Fruit fly (Drosophila melanogaster) whole organism, embryonic: ENCODE measurements around the gene CG1927.

Experiments used
- CG10274 ChIP-seq: fragments of 200-800 bp; sonication (Bioruptor generic); optimal IDR thresholded peaks from 3 replicates; lab custom pipeline; 2017; ENCODE audit warnings: missing biosample characterization, mild to moderate bottlenecking, missing genetic modification characterization
- CG10321 ChIP-seq: fragments of 200-800 bp; sonication (Bioruptor generic); IDR thresholded peaks from 2 replicates; pipeline ENCODE4 v1.3.6; 2022; ENCODE audit warnings: missing biosample characterization, missing genetic modification characterization
- CG10431 ChIP-seq: fragments of 200-800 bp; sonication (Bioruptor generic); optimal IDR thresholded peaks from 3 replicates; lab custom pipeline; 2018; ENCODE audit warnings: missing biosample characterization, mild to moderate bottlenecking, missing genetic modification characterization
- CG16863 ChIP-seq: fragments of 200-800 bp; sonication (Bioruptor generic); optimal IDR thresholded peaks from 3 replicates; lab custom pipeline; 2016; ENCODE audit warnings: missing biosample characterization, missing genetic modification characterization
- CG1832 ChIP-seq: fragments of 200-800 bp; sonication (Bioruptor generic); optimal IDR thresholded peaks from 2 replicates; lab custom pipeline; 2017; ENCODE audit warnings: missing biosample characterization, mild to moderate bottlenecking, missing genetic modification characterization, inconsistent platforms
- CG2116 ChIP-seq: fragments of 200-800 bp; sonication (Bioruptor generic); optimal IDR thresholded peaks from 3 replicates; lab custom pipeline; 2018; ENCODE audit warnings: missing biosample characterization, mild to moderate bottlenecking, missing genetic modification characterization
- CG2712 ChIP-seq: fragments of 200-800 bp; optimal IDR thresholded peaks from 3 replicates; lab custom pipeline; 2019; ENCODE audit warnings: missing biosample characterization, mild to moderate bottlenecking, missing genetic modification characterization, moderate library complexity
- CG3065 ChIP-seq: fragments of 200-800 bp; sonication (Bioruptor generic); optimal IDR thresholded peaks from 2 replicates; lab custom pipeline; 2016; ENCODE audit warnings: missing biosample characterization, missing genetic modification characterization
- CG6254 ChIP-seq: fragments of 200-800 bp; sonication (Bioruptor generic); optimal IDR thresholded peaks from 3 replicates; lab custom pipeline; 2017; ENCODE audit warnings: mild to moderate bottlenecking, missing biosample characterization, missing genetic modification reagents, missing genetic modification characterization
- CG8478 ChIP-seq: fragments of >200 bp; optimal IDR thresholded peaks from 2 replicates; lab custom pipeline; 2018
- CG8924 ChIP-seq: fragments of 200-800 bp; optimal IDR thresholded peaks from 3 replicates; lab custom pipeline; 2019; ENCODE audit warnings: missing biosample characterization, mild to moderate bottlenecking, missing genetic modification characterization, moderate library complexity
- Dbx ChIP-seq: fragments of 200-800 bp; sonication (Bioruptor generic); IDR thresholded peaks from 3 replicates; pipeline ENCODE4 v1.3.6; 2022; ENCODE audit warnings: missing biosample characterization, missing genetic modification characterization
- Elba2 ChIP-seq: fragments of 200-800 bp; sonication (Bioruptor generic); optimal IDR thresholded peaks from 3 replicates; lab custom pipeline; 2016; ENCODE audit warnings: missing biosample characterization, missing genetic modification characterization
- Jarid2 ChIP-seq: fragments of 200-800 bp; sonication (Bioruptor generic); optimal IDR thresholded peaks from 3 replicates; lab custom pipeline; 2017; ENCODE audit warnings: mild to moderate bottlenecking, missing biosample characterization, missing genetic modification reagents, missing genetic modification characterization
- Nf-YA ChIP-seq: fragments of 200-800 bp; sonication (Bioruptor generic); IDR thresholded peaks from 2 replicates; pipeline ENCODE4 v1.3.6; 2022; ENCODE audit warnings: missing biosample characterization, missing genetic modification characterization
- Nf-YB ChIP-seq: fragments of 200-800 bp; sonication (Bioruptor generic); optimal IDR thresholded peaks from 3 replicates; lab custom pipeline; 2019; ENCODE audit warnings: missing biosample characterization, mild to moderate bottlenecking, missing genetic modification characterization, moderate library complexity
- Nf-YC ChIP-seq: fragments of 200-800 bp; optimal IDR thresholded peaks from 3 replicates; lab custom pipeline; 2019; ENCODE audit warnings: missing biosample characterization, mild to moderate bottlenecking, missing genetic modification characterization, moderate library complexity
- Trl ChIP-seq, 3 experiments: fragments of >200 bp in 2 of 3; fragments of 200-800 bp in 1 of 3; sonication (Bioruptor generic) in 1 of 3; optimal IDR thresholded peaks; 2 replicates in 1 of 3; 3 replicates in 2 of 3; lab custom pipeline; 2016 to 2017; ENCODE audit warnings: missing biosample characterization in 1 of 3, missing genetic modification characterization in 1 of 3
- cad ChIP-seq: fragments of >200 bp; optimal IDR thresholded peaks from 2 replicates; lab custom pipeline; 2017; ENCODE audit warnings: missing biosample characterization, missing genetic modification characterization
- cg ChIP-seq: fragments of 200-800 bp; sonication (Bioruptor generic); optimal IDR thresholded peaks from 3 replicates; lab custom pipeline; 2019; ENCODE audit warnings: missing biosample characterization, mild to moderate bottlenecking, missing genetic modification characterization, moderate library complexity
- chm ChIP-seq: fragments of 200-800 bp; sonication (Bioruptor generic); IDR thresholded peaks from 2 replicates; pipeline ENCODE4 v1.3.6; 2022; ENCODE audit warnings: missing biosample characterization, missing genetic modification characterization
- ci ChIP-seq: fragments of 200-800 bp; sonication (Bioruptor generic); IDR thresholded peaks from 3 replicates; pipeline ENCODE4 v1.3.6; 2022; ENCODE audit warnings: missing biosample characterization, missing genetic modification characterization
- da ChIP-seq: fragments of 200-800 bp; sonication (Bioruptor generic); optimal IDR thresholded peaks from 2 replicates; lab custom pipeline; 2016; ENCODE audit warnings: missing biosample characterization, missing genetic modification characterization
- ewg ChIP-seq: fragments of 200-800 bp; sonication (Bioruptor generic); optimal IDR thresholded peaks from 3 replicates; lab custom pipeline; 2017; ENCODE audit warnings: mild to moderate bottlenecking, missing biosample characterization, missing genetic modification reagents, missing genetic modification characterization
- fd96Cb ChIP-seq: fragments of 200-800 bp; sonication (Bioruptor generic); optimal IDR thresholded peaks from 2 replicates; lab custom pipeline; 2018; ENCODE audit warnings: missing biosample characterization, mild to moderate bottlenecking, missing genetic modification characterization, moderate library complexity
- lov ChIP-seq, 2 experiments: fragments of 200-800 bp in 1 of 2; fragments of >200 bp in 1 of 2; sonication (Bioruptor generic) in 1 of 2; IDR thresholded peaks in 1 of 2; optimal IDR thresholded peaks in 1 of 2; 2 replicates in 1 of 2; 3 replicates in 1 of 2; pipeline versions ENCODE4 v1.3.6 to Lab custom; 2017 to 2022; ENCODE audit warnings: missing biosample characterization in 1 of 2, missing genetic modification characterization in 1 of 2
- pnt ChIP-seq: fragments of 200-800 bp; sonication (Bioruptor generic); optimal IDR thresholded peaks from 3 replicates; lab custom pipeline; 2016; ENCODE audit warnings: missing biosample characterization, missing genetic modification characterization
- sc ChIP-seq, 3 experiments: fragments of >200 bp in 2 of 3; fragments of 200-800 bp in 1 of 3; sonication (Bioruptor generic) in 1 of 3; optimal IDR thresholded peaks; 2 replicates in 2 of 3; 3 replicates in 1 of 3; lab custom pipeline; 2017; ENCODE audit warnings: mild to moderate bottlenecking in 1 of 3, missing biosample characterization in 1 of 3, missing genetic modification characterization in 1 of 3, missing genetic modification reagents in 1 of 3
- seq ChIP-seq: fragments of 200-800 bp; sonication (Bioruptor generic); IDR thresholded peaks from 2 replicates; pipeline ENCODE4 v1.3.6; 2022; ENCODE audit warnings: missing biosample characterization, missing genetic modification characterization
- toy ChIP-seq: fragments of 200-800 bp; sonication (Bioruptor generic); IDR thresholded peaks from 2 replicates; pipeline ENCODE4 v1.3.6; 2022; ENCODE audit warnings: missing biosample characterization, missing genetic modification characterization
- yki ChIP-seq: fragments of >200 bp; optimal IDR thresholded peaks from 3 replicates; lab custom pipeline; 2018

CG1927 gene

DNA sequence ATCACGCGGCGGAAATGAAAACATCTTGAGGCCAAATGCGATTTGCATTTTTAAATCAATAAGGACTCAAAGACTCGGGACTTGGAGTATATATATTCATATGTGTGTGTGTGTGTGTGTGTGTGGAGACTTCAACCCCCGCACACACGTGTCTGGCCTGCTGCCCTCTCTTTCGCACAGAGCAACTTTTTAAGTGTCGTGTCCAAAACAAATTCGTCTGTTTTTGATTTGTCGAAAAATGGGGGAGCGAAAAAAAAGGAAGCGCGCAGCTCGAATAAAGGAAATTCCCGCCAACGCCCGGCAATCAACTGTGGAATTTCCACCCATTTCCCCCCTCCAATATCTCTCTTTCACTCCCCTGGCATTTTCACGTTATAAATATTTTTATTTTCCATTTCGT, 40.9 kb downstream of the CG1927 start (continued):
- TF ChIP-seq fd96Cb (tag; lab: Kevin White, UChicago), result no peak
- TF ChIP-seq CG2116 (GFP tag; lab: Kevin White, UChicago), result no peak
- no peak for TF ChIP-seq CG16863 (GFP tag; lab: Kevin White, UChicago)
- no peak for TF ChIP-seq CG8924 (tag; lab: Kevin White, UChicago)

DNA sequence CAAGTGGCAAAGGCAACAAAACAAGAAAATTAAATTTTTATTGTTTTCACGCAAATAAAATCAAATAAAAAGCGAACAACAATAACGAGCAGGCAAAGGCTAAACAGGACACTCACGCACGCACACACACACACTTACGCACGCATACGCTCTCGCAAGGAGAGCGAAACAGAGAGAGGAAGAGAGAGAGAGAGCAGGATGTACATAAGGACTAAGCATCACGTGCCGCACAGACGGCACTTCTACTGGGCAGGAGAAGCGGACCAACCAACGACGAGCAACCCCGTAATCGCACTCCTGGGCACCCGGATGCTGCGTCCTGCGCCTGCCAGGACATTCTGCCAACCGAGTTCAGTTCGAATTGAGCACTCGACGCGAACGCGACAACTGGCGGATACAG, 48.9 kb downstream of the CG1927 start, which contains the start of gene Dbx:
Gene Dbx (plus strand): TSS at position 365 of the 400 bp plus-strand sequence.
- peak; percentile 97 for TF ChIP-seq Nf-YB
- TF ChIP-seq cad, result no peak
- peak; percentile 69 for TF ChIP-seq Nf-YA
- no peak for TF ChIP-seq CG3065 (GFP tag; lab: Kevin White, UChicago)
- no peak for TF ChIP-seq chm (GFP tag; lab: Robert Waterston, UW)
- TF ChIP-seq yki (lab: Kevin White, UChicago), result peak; percentile 39
- TF ChIP-seq seq, result peak; percentile 67; the same call in 1 of the 2 replicates
- no peak for TF ChIP-seq CG10431
- peak; percentile 69 for TF ChIP-seq CG1832 (GFP tag; lab: Kevin White, UChicago)
- TF ChIP-seq CG8478 (lab: Kevin White, UChicago), result peak; percentile 29
- TF ChIP-seq CG2712 (tag; lab: Kevin White, UChicago), result no peak
- TF ChIP-seq CG10321 (GFP tag; lab: Robert Waterston, UW), result 0 out of 2 replicates have a peak, but pooled peaks have one; percentile 23
- TF ChIP-seq ewg, result peak; percentile 17
- TF ChIP-seq cg, result peak; percentile 63
- peak; percentile 64 to 73 for TF ChIP-seq Trl (optimal IDR thresholded peaks at IDR 0.05; lab: Kevin White, UChicago)
- no peak for TF ChIP-seq Trl (GFP tag; optimal IDR thresholded peaks at IDR 0.05; lab: Kevin White, UChicago)
- peak; percentile 51 for TF ChIP-seq Jarid2 (GFP tag; lab: Kevin White, UChicago)
- TF ChIP-seq Nf-YC, result peak; percentile 94

DNA sequence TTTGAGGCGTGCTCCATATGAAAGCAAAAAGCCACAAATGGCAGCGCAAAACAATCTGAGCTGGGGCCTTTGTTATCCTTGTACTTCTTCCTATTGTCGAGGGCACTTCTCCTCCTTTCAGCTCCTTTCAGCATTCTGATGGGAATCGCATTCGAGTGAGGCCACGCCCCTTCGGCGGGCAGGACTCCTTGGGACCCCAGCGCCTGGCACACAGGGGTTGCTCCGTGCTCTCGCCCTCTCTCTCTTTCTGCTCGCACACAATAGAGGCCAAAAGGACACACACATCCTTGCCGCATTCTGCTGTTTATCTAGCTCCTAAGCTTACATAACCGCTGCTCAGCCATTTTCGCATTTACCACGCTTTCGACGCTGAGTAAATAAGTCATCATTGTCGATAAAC, 49.8 kb downstream of the CG1927 start:
- no peak for TF ChIP-seq da
- TF ChIP-seq Trl (optimal IDR thresholded peaks at IDR 0.05; lab: Kevin White, UChicago), result peak in 1 of 2 experiments; percentile 36
- TF ChIP-seq Trl (GFP tag; optimal IDR thresholded peaks at IDR 0.05; lab: Kevin White, UChicago), result no peak
- TF ChIP-seq seq, result peak; percentile 26; the same call in 1 of the 2 replicates
- TF ChIP-seq CG10274 (GFP tag; lab: Kevin White, UChicago), result no peak
- 0 out of 2 replicates have a peak, but pooled peaks have one; percentile 34 for TF ChIP-seq Nf-YA
- TF ChIP-seq lov (optimal IDR thresholded peaks at IDR 0.05; lab: Kevin White, UChicago), result no peak
- TF ChIP-seq lov (GFP tag; IDR thresholded peaks at IDR 0.05; lab: Robert Waterston, UW), result 0 out of 3 replicates have a peak, but pooled peaks have one; percentile 13
- TF ChIP-seq Nf-YB, result peak; percentile 85
- no peak for TF ChIP-seq toy
- peak; percentile 82 for TF ChIP-seq Nf-YC
- TF ChIP-seq CG6254 (GFP tag; lab: Kevin White, UChicago), result no peak
- TF ChIP-seq CG1832 (GFP tag; lab: Kevin White, UChicago), result peak; percentile 35
- TF ChIP-seq Elba2 (GFP tag; lab: Kevin White, UChicago), result peak; percentile 74
- TF ChIP-seq pnt, result no peak
- no peak for TF ChIP-seq sc (optimal IDR thresholded peaks at IDR 0.05; lab: Kevin White, UChicago)
- no peak for TF ChIP-seq sc (GFP tag; optimal IDR thresholded peaks at IDR 0.05; lab: Kevin White, UChicago)
- 0 out of 3 replicates have a peak, but pooled peaks have one; percentile 35 for TF ChIP-seq Dbx (GFP tag; lab: Robert Waterston, UW)
- TF ChIP-seq ci (GFP tag; lab: Robert Waterston, UW), result 0 out of 3 replicates have a peak, but pooled peaks have one; percentile 34
